Fruit fly (Drosophila melanogaster): ENCODE results near the gene Ret.
A peak's percentile ranks its signal among the peaks of the same experiment; 100 is the strongest.

The Ret gene

dm6 chr2L:21198633-21199264 is at the start of gene Ret:
Gene Ret (minus strand): TSS chr2L:21198762.
- TF ChIP-seq CG5204 (GFP tag; optimal IDR thresholded peaks at IDR 0.05) = no peak
- TF ChIP-seq toe (GFP tag; optimal IDR thresholded peaks at IDR 0.05) = no peak
- no peak for TF ChIP-seq cic (GFP tag; optimal IDR thresholded peaks at IDR 0.05)
- no peak for TF ChIP-seq Hr96 (GFP tag; optimal IDR thresholded peaks at IDR 0.05)
- TF ChIP-seq ovo (GFP tag; optimal IDR thresholded peaks at IDR 0.05) = no peak
- no peak for TF ChIP-seq Mnt (GFP tag; optimal IDR thresholded peaks at IDR 0.05)
- TF ChIP-seq Clk (GFP tag; optimal IDR thresholded peaks at IDR 0.05) = no peak
- TF ChIP-seq CG1620 (GFP tag; optimal IDR thresholded peaks at IDR 0.05) = no peak
- no peak for TF ChIP-seq CG33017 (tag; optimal IDR thresholded peaks at IDR 0.05)
- TF ChIP-seq CG7101 (tag; optimal IDR thresholded peaks at IDR 0.05) = no peak
- no peak for TF ChIP-seq Crg-1 (GFP tag; optimal IDR thresholded peaks at IDR 0.05)
- TF ChIP-seq bab1 (GFP tag; optimal IDR thresholded peaks at IDR 0.05) = no peak
- no peak for TF ChIP-seq CG7045 (GFP tag; optimal IDR thresholded peaks at IDR 0.05)
- TF ChIP-seq CG11617 (GFP tag; optimal IDR thresholded peaks at IDR 0.05) = no peak
- TF ChIP-seq CG12768 (GFP tag; optimal IDR thresholded peaks at IDR 0.05) = no peak
- no peak for TF ChIP-seq CG14711 (tag; optimal IDR thresholded peaks at IDR 0.05)
- no peak for TF ChIP-seq kay (GFP tag; ENCODE audit: borderline replicate concordance)
- no peak for TF ChIP-seq cnc (optimal IDR thresholded peaks at IDR 0.05)
- no peak for TF ChIP-seq pad (GFP tag; optimal IDR thresholded peaks at IDR 0.05)
- TF ChIP-seq tj (GFP tag; optimal IDR thresholded peaks at IDR 0.05) = no peak

DNA sequence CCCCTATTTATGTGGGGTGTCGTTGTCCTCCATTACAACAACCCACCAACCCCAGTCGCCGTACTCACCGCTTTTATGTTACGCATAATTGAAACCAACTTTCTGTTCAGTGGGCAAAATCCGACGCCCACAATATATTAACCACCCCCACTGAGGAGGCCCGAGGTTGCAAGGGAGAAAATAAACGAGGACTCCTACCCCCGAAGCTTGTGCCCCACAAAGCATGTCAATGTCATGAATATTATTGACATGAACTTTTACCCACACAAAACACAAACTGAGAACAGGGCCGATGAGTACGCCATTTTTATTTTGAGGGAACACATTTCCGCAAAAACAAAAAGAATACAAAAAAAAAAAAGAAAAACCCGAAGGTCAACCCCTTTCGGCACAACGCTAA is 49.4 kb upstream of the Ret start:
- no peak for TF ChIP-seq CG14711 (tag; optimal IDR thresholded peaks at IDR 0.05)
- TF ChIP-seq tj (GFP tag; optimal IDR thresholded peaks at IDR 0.05) = no peak
- TF ChIP-seq CG33017 (tag; optimal IDR thresholded peaks at IDR 0.05) = no peak
- no peak for TF ChIP-seq cnc (optimal IDR thresholded peaks at IDR 0.05)
- no peak for TF ChIP-seq bab1 (GFP tag; optimal IDR thresholded peaks at IDR 0.05)

DNA sequence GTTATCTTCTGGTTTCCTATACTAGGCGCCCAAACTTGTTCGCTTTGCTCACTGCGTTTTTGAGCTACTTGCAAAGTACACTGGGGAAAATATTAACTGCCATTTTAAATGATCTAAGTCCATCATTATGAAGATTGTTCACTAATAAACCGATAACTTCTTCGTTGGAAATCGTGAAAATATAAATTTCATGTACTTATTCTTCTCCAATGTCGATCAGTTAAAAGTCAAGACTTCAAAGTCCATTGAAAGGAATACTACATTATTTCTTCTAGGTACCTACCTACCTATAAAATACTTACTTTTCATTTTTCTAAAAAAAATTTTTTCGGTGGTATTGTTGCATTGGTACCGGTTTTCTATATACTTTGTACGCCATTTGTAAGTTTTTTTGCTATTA is 48.1 kb upstream of the Ret start:
- TF ChIP-seq Hr96 (GFP tag; optimal IDR thresholded peaks at IDR 0.05) (no peak), Clk (GFP tag; optimal IDR thresholded peaks at IDR 0.05) (no peak), CG5204 (GFP tag; optimal IDR thresholded peaks at IDR 0.05) (no peak), CG14711 (tag; optimal IDR thresholded peaks at IDR 0.05) (no peak), CG7045 (GFP tag; optimal IDR thresholded peaks at IDR 0.05) (no peak), Crg-1 (GFP tag; optimal IDR thresholded peaks at IDR 0.05) (no peak), toe (GFP tag; optimal IDR thresholded peaks at IDR 0.05) (no peak), CG12768 (GFP tag; optimal IDR thresholded peaks at IDR 0.05) (no peak), bab1 (GFP tag; optimal IDR thresholded peaks at IDR 0.05) (no peak), cic (GFP tag; optimal IDR thresholded peaks at IDR 0.05) (no peak), CG1620 (GFP tag; optimal IDR thresholded peaks at IDR 0.05) (no peak), CG11617 (GFP tag; optimal IDR thresholded peaks at IDR 0.05) (no peak), Mnt (GFP tag; optimal IDR thresholded peaks at IDR 0.05) (no peak), kay (GFP tag; ENCODE audit: borderline replicate concordance) (no peak), tj (GFP tag; optimal IDR thresholded peaks at IDR 0.05) (no peak), pad (GFP tag; optimal IDR thresholded peaks at IDR 0.05) (no peak), ovo (GFP tag; optimal IDR thresholded peaks at IDR 0.05) (no peak)

DNA sequence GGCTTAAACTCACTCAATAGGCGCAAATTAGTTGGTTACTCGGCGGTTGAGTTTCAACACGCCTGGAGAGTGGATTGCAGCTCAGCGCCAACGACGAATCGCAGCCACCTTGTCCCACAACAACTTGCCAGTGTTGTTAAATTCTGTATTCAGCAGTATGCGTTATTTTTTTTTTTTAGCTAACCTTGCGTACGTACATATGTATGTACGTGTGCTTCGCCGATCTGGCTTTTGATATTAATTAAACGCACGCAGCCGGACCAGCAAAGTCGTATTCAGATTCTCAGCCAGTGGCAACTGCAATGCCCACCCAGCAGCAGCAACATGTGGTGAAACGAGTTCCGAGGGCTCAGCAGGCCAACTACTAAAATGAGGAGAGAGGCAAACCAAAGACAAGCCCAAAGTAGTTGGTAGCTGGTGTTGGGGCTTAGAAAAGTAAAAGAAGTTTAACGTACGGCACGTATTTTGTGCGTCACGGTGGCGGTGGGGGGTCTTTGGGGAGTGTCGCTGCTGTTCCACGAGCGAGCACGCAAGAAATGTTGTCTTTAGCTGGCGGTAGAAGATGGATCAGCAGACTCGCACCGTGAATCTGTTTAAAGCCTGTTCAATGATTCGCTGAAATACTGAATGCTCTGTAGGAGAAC is 46.7 kb upstream of the Ret start:
- TF ChIP-seq Clk (GFP tag; optimal IDR thresholded peaks at IDR 0.05) (no peak), CG14711 (tag; optimal IDR thresholded peaks at IDR 0.05) (no peak), pad (GFP tag; optimal IDR thresholded peaks at IDR 0.05) (no peak), CG12768 (GFP tag; optimal IDR thresholded peaks at IDR 0.05) (no peak), Hr96 (GFP tag; optimal IDR thresholded peaks at IDR 0.05) (no peak), Crg-1 (GFP tag; optimal IDR thresholded peaks at IDR 0.05) (no peak)

- TF ChIP-seq tj (GFP tag; optimal IDR thresholded peaks at IDR 0.05) (peak; percentile 67), CG11617 (GFP tag; optimal IDR thresholded peaks at IDR 0.05) (no peak)
Measured at dm6 chr2L:21243964-21244466, 45.5 kb upstream of the Ret start.

DNA sequence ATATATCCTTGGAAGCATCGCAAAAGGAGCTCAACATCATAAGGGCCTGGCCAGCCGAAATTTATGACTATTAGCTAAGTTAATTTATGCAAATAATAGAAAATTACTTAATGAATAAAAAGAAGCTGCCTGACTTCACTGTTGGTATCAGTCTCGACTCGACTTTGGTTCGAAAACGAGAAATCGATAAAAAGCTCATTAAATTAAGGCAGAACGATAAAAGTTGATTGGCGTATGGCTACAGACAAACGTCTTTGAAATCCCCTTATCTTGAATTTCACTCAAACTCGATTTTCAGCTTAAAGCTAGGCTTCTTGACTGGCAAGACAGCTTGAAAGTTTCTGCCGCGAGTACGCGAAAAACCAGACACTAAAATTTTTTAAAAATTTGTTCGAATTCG is 43.8 kb upstream of the Ret start:
- no peak for TF ChIP-seq CG14711 (tag; optimal IDR thresholded peaks at IDR 0.05)
- TF ChIP-seq Crg-1 (GFP tag; optimal IDR thresholded peaks at IDR 0.05) = no peak
- TF ChIP-seq cic (GFP tag; optimal IDR thresholded peaks at IDR 0.05) = no peak
- TF ChIP-seq bab1 (GFP tag; optimal IDR thresholded peaks at IDR 0.05) = no peak
- no peak for TF ChIP-seq ovo (GFP tag; optimal IDR thresholded peaks at IDR 0.05)
- TF ChIP-seq toe (GFP tag; optimal IDR thresholded peaks at IDR 0.05) = no peak
- no peak for TF ChIP-seq tj (GFP tag; optimal IDR thresholded peaks at IDR 0.05)

Data from whole organism, adult.